Fruit fly (Drosophila melanogaster) ovary, adult (tissue): ENCODE measurements around the gene path.

Experiments used
- CG17801 ChIP-seq: fragments of 200-800 bp; optimal IDR thresholded peaks from 2 replicates; lab custom pipeline; 2019; ENCODE audit warnings: missing biosample characterization, mild to moderate bottlenecking, missing genetic modification characterization, moderate library complexity; ENCODE audit not compliant: partially characterized antibody

Gene path

DNA sequence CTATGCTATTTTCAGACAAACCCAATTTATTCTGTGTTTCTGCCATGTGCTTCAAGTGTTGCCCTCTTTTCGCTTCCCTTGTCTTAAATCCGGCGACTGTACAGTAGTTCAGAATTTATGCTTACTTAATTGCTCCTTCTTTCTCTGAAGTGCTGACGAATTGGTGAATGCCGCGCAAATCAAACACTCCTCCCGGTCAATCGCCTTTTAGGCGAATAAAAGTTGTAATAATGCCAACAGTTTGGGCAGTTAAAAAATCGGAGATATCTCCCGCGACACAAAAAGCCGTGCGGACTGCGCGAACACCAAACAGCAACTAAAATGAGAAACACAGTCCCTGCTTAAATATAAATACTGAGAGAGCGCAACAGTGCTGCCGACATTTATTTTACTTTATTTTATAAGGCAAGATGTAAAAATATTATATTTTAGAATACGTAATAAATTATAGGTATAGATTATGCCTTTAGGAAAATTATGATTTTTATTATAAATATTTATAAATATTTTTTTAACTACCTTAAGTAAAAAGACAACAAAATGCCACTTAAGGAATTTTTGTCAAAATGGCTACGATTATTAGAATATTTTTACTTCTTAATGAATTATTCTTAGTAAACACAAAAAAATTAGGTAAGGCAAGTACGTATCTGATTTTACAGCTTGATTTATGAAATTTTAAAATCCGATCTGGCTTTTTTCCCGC lies at the start of gene path:
Gene path, minus strand, starts transcription at position 322 of the 706 bp plus-strand sequence.
- TF ChIP-seq CG17801 (GFP tag; lab: Kevin White, UChicago): no peak

DNA sequence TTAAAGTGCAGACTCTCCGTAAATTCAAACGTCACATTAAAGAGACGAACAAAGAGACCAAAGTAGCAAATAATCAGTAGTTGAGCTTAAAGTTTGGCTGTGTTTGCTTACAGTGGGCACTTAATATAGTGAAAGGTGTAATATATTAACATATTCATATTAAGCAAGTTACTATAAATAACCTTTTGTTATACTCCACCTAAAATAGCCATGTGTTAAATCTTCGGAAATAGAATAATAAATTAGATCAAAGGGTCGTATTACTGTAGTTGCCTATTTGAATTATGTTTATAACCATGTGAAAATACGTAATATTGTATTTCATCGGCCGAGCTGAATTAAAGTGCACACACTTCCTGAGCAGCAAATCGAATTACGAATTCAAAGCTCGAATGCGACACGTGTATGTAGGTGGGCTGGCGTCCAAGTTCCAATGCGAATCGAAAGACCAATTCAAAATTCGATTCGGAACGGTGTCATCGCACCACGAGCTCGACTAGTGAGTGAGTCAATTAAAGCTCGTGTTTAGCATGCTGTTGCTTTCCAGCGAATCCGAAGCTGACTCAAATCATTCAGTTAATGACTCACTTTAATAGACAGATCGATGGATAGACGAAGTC lies 47.2 kb upstream of the path start:
- peak; percentile 24 for TF ChIP-seq CG17801 (GFP tag; lab: Kevin White, UChicago)

DNA sequence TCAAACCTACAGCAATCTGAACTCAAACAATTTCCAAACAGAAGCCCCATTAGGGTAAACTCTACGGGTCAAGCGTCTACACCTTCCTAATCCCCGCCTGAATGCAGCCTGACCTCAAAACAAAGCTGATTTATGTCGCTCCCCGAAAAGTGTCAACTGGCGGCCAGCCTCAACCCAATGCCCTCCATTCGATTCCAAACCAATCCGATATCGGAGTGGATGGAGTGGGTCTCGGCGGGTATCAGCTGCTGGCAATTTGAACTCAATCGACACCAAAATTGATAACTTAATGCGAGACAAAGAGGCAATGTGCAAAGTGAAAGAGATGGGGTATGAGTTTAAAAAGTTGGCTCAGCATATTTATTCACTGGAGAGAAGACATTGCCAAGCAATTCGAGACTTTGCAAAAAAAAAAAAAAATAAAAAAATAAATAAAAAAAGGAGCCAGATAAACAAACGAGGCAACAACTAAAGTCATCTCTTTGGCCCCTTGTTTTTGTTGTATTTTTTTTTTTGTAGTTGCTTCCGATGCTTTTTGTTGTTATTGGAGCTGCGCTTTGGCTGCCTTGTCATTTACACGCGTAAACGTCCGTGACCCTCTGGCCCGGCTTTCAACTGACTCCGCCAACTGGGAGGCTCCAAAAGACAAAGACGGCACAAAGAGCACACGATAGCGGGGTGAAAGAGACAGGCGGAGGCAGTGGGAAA lies 45.9 kb upstream of the path start:
- no peak for TF ChIP-seq CG17801 (GFP tag; lab: Kevin White, UChicago)

DNA sequence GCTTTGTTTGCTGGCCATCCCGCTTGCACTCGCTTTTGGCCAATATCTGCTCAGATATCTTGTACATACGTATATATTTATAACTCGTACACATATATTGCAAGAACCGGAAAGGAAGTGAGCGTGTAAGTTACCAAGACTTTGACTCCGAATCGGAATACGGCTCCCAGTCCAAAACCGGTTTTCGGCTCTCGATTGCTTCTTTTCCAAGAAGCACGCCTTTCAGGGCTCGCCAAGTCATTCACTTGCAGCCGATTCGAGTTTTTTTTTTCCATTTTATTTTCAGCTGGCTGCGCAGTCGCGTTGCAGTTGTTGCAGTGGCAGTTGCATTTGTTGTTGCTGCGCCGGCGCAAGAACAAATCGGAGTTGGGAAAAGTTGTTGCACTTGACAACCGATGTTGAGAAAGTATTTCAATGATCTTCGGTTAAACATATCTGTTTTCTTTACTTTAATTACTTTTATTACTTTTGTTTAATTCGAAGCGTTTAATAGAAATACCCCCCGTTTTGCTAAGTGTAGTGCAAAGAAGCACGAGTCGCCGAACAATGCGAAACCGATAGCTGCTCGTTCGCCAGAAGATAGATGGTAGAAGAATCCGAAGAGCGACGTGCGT lies 44.7 kb upstream of the path start:
- TF ChIP-seq CG17801 (GFP tag; lab: Kevin White, UChicago): no peak

DNA sequence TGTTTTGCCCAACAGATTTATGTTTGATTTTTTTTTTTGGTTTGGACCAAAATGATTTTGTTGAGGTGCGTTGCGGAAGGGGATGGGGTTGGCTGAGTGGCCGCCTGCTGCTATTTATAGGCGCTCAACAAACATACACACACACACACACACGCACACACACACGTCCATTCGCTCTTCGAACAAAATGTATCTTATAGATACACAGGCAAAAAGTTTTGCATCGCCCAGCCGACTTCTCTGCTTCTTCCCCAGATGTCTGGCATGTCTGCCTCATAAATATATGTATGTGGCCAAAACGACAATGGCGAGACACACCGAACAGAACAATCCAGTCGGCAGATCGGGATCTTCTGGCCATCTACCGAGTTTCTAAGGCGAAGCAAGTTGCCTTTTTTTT lies 43.7 kb upstream of the path start:
- no peak for TF ChIP-seq CG17801 (GFP tag; lab: Kevin White, UChicago)

DNA sequence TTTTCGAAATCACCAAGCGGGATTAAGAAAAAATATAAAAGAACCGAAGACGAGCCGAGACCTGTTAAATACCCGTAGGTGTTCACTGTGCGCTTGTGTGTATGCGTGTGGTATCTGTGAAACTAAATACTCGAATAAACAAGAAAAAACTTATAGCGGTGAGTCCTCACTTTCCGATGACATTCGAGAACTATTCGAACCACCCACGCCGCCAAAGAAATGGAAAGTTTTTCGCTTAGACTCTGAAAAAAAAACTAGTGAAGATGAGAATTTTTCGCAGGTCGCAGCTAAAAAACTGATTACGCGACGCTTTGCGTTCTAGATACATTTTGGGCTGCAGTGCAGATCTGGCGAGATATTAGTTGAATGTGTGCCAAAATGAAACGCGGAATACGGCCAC lies 42.8 kb upstream of the path start:
- TF ChIP-seq CG17801 (GFP tag; lab: Kevin White, UChicago): no peak

DNA sequence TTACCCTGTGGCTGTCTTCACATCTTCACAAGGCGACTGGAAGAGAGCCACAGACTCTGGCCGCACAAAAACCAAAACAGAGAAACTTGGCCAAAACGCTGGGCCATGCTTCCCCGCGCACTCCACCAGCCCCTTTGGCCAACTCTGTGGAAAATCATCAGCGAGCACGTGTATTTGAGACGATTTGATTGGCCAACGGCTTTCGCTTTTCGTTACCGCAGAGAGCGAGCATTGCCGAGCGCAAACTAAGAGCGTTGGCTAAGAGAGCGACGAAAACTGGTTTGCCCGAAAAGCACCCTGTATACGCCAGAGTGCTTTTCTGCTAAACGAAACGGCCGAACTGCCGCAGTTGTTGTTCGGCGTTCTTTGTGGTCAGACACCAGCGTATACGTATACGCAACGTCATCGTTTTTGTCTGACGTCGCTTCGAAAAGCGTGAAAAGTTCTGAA lies 41.8 kb upstream of the path start, which contains the start of gene CG42673:
Gene CG42673, plus strand, starts transcription at position 346 of the 450 bp plus-strand sequence.
- peak; percentile 44 for TF ChIP-seq CG17801 (GFP tag; lab: Kevin White, UChicago)

DNA sequence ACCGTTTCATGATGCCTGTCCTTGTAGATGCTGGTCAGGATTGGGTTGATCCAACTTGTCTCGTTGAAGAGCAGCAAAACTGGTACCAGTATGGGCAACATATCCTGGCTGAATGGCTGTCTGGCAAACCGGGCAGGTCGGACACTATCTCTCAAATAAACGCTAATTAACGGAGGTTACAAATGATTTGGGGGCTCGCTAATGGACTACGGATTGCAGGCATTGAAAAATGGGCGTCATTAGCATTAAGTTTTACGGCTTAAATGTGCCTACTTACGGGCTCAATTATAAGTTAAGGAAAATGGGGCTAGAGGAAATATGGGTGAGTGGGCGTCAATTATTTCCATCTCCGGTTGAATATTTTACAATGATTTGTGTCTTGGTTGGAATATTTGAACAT lies 38.8 kb upstream of the path start, which contains the start of gene Ir67a:
Gene Ir67a, minus strand, starts transcription at position 101 of the 400 bp plus-strand sequence.
- TF ChIP-seq CG17801 (GFP tag; lab: Kevin White, UChicago): no peak

DNA sequence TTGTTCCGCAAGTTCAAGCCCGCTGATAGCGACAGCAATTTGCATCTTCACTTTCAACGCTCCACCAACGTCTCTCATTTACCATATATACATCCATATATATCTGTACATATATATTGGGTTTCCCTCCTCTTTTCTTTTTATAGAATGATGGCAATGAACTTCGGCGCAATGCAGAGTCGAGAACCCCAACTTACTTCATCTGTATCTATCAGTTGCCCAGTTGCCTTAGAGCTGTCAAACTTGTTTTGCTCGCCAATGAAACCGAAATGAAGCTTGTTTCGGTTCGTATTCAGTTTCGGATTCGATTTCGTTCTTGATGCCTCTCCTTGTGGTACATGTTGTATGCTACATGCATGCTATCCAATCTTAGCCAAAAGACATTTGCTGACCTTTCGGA lies 23.7 kb upstream of the path start, which contains the start of gene Or67a:
Gene Or67a, plus strand, starts transcription at position 233 of the 400 bp plus-strand sequence.
- TF ChIP-seq CG17801 (GFP tag; lab: Kevin White, UChicago): no peak

DNA sequence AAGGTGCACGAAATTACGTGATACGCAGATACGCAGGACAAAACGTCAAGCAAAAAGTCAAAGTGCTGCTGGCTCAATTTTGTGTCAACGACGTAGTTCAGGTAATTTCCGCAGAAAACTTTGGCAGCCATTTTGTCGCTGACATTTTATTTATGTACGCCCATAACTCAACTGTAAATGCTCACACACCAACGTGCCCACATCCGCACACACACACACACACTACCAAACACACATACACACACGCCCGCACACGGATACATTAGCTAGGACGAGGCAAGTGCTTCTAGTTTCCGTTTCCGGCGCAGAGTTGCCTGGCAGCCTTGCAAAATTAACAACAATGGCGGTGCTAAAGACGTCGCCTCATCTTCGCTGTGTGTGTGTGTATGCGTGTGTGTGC lies 20.3 kb upstream of the path start, which contains the start of gene CG33700:
Gene CG33700, minus strand, starts transcription at position 101 of the 400 bp plus-strand sequence.
- TF ChIP-seq CG17801 (GFP tag; lab: Kevin White, UChicago): no peak

DNA sequence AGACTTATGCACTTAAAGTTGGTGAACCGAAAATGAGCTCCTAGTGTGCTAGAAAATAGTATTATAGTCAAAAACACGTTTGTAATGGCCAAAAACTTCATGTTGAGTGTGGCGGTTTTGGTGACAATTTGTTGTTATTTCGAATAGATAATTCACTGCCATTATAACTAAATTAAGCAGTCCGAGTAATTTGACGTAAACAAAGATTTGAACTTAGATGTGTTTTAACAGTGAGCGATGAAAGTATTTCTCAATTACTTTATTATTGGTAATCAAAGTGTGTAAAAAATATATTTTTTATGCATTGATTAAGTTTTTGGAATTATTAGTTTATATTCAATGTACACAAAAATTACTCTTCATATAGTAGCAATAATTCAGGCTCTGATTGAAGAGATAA lies 8.2 kb upstream of the path start, which contains the start of gene CG33702:
Gene CG33702, minus strand, starts transcription at position 101 of the 400 bp plus-strand sequence.
- no peak for TF ChIP-seq CG17801 (GFP tag; lab: Kevin White, UChicago)

DNA sequence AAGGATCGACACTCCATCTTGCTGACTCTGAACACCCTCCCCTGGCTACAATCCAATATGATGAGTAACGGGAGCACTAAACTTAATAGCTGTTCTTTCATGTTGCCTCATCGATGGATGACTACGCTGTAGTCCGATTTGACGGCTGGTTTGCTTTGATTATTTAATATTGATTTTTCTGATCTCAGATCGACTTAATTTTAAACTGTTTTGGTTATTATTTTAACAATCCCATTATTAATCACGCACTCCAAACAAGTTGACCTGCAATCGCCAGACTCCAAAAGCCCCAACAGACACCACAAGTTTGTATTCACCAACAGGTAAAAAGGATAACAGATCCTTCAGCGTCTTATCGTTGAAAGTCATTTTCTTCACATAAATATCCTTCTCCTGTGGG lies 7.4 kb upstream of the path start, which contains the start of gene CG33703:
Gene CG33703, minus strand, starts transcription at position 101 of the 400 bp plus-strand sequence.
- TF ChIP-seq CG17801 (GFP tag; lab: Kevin White, UChicago): no peak

DNA sequence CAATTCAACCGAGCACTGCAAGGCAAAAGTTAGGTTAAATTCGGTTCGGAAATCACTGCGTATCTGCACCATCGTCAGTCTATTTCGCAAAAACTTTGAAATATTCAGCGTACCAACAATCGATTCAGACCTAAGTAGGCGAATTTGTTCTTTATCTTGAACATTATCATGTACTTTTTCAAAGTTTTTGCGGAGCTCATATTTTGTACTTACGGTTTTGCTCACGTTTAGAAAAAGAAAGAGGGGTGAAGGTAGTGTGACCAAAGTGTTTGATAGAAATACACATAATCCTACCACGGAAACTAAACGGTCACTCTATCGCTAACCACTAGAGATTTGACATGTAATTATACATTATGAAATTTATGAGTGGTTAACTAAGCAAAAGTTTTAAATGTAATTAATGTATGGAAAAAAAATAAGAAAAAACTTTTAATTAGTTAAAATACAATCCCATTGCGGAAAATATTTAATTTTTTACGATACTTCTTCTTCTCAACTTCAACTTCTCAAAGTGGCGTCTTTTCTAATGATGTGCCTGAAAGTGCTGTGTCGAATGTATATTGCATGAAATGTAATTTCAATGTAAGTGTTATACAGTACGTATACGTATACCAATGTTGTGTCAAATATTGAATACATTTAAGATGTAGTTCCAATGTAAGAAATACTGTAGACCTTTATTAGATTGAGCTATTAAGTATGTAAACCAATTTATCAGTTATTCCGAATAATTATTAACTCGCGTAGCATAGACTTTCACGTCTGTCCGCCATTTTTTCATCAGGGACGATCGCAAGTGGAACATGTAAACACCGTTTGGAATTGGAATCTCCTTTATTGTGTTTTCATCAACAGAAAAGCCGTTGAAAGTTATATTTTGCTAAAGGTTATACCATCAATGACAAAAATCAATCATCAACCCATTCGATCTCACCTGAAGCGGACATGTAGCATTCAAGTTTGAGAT lies 6.4 kb upstream of the path start, which contains the start of gene RpS9:
Gene RpS9, minus strand, starts transcription at position 245 of the 970 bp plus-strand sequence.
- TF ChIP-seq CG17801 (GFP tag; lab: Kevin White, UChicago): peak; percentile 77
